Worm (Caenorhabditis elegans) whole organism, L1 larva: ENCODE results near the gene K02E7.1.

Experiments used
- ama-1 ChIP-seq: fragments of 150-350 bp; optimal IDR thresholded peaks from 2 replicates; lab custom pipeline; 2014
- ceh-63 ChIP-seq: fragments of 200-800 bp; sonication (Bioruptor generic); optimal IDR thresholded peaks from 2 replicates; lab custom pipeline; 2018; ENCODE audit warnings: mild to moderate bottlenecking, missing genetic modification characterization, missing compliant biosample characterization
- fkh-10 ChIP-seq: sonication (generic microtip); optimal IDR thresholded peaks from 2 replicates; lab custom pipeline; 2017; ENCODE audit warnings: missing biosample characterization, missing genetic modification reagents, missing genetic modification characterization
- fkh-8 ChIP-seq: sonication (generic microtip); optimal IDR thresholded peaks from 2 replicates; lab custom pipeline; 2016; ENCODE audit warnings: mild to moderate bottlenecking, missing genetic modification characterization, missing compliant biosample characterization
- lin-13 ChIP-seq: fragments of 150-350 bp; optimal IDR thresholded peaks from 2 replicates; lab custom pipeline; 2014; ENCODE audit warnings: missing biosample characterization, missing genetic modification reagents, missing genetic modification characterization
- lin-15B ChIP-seq: fragments of 150-350 bp; sonication (generic microtip); optimal IDR thresholded peaks from 3 replicates; lab custom pipeline; 2014; ENCODE audit warnings: missing biosample characterization, missing genetic modification characterization
- lin-39 ChIP-seq: fragments of 150-350 bp; optimal IDR thresholded peaks from 2 replicates; lab custom pipeline; 2014; ENCODE audit warnings: missing biosample characterization, missing genetic modification reagents, missing genetic modification characterization
- nhr-11 ChIP-seq: fragments of 150-350 bp; optimal IDR thresholded peaks from 2 replicates; lab custom pipeline; 2014; ENCODE audit warnings: missing biosample characterization, missing genetic modification characterization
- nhr-12 ChIP-seq: sonication (generic microtip); optimal IDR thresholded peaks from 2 replicates; lab custom pipeline; 2017; ENCODE audit warnings: missing biosample characterization, missing genetic modification characterization
- nhr-77 ChIP-seq: fragments of 150-350 bp; optimal IDR thresholded peaks from 2 replicates; lab custom pipeline; 2014; ENCODE audit warnings: missing biosample characterization, missing genetic modification characterization

DNA sequence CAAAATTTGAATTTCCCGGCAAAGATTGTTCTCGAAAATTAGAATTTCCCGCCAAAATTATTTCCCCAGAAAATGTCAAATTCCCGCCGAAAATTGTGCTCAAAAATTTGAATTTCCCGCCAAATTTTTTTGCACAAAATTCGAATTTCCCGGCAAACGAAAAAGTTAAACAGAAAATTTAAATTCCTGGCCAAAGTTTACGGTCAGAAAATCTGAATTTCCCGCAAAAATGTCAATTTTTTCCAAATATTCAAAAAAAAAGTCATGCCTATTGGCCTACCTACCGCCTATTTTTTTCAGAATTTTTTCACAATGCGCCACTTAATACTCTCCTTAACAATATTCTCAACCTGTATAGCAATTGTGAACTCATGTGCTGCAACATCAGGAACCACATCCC is at the start of gene K02E7.1:
- TF ChIP-seq fkh-10 (no peak), lin-15B (tag; lab: Kevin White, UChicago) (no peak), nhr-11 (tag; lab: Kevin White, UChicago) (no peak), lin-39 (tag; lab: Kevin White, UChicago) (no peak), ceh-63 (GFP tag; lab: Kevin White, UChicago) (no peak), nhr-77 (tag; lab: Kevin White, UChicago) (no peak), nhr-12 (tag; lab: Kevin White, UChicago) (no peak), lin-13 (GFP tag; lab: Kevin White, UChicago) (no peak), fkh-8 (tag; lab: Kevin White, UChicago) (no peak), ama-1 (lab: Kevin White, UChicago) (no peak)
